Worm (Caenorhabditis elegans) whole organism, L4 larva: ENCODE data around the gene D1054.8.
A peak's percentile ranks its signal among the peaks of the same experiment; 100 is the strongest.

Source experiments
- D1046.2 ChIP-seq: fragments of 200-800 bp; sonication (Bioruptor generic); IDR thresholded peaks from 2 replicates; pipeline ENCODE4 v1.3.6; 2022; ENCODE audit warnings: missing genetic modification characterization, missing compliant biosample characterization
- F10B5.3 ChIP-seq: sonication (generic microtip); optimal IDR thresholded peaks from 2 replicates; lab custom pipeline; 2016; ENCODE audit warnings: mild to moderate bottlenecking, missing genetic modification characterization, missing compliant biosample characterization
- F26F4.8 ChIP-seq: fragments of 200-800 bp; sonication (Bioruptor generic); conservative IDR thresholded peaks from 2 replicates; pipeline ENCODE4 v1.3.6; 2022; ENCODE audit warnings: missing genetic modification characterization, missing compliant biosample characterization
- F37D6.2 ChIP-seq: sonication (generic microtip); optimal IDR thresholded peaks from 2 replicates; lab custom pipeline; 2016; ENCODE audit warnings: mild to moderate bottlenecking, missing genetic modification characterization, missing compliant biosample characterization
- F44E2.7 ChIP-seq: fragments of 200-800 bp; sonication (Bioruptor generic); IDR thresholded peaks from 2 replicates; pipeline ENCODE4 v2.1.2; 2022; ENCODE audit warnings: missing genetic modification characterization, missing compliant biosample characterization
- R02D3.7 ChIP-seq: fragments of 150-350 bp; sonication (generic microtip); optimal IDR thresholded peaks from 3 replicates; lab custom pipeline; 2014; ENCODE audit warnings: missing biosample characterization, missing genetic modification characterization
- T26A8.4 ChIP-seq: fragments of 200-800 bp; sonication (Bioruptor generic); IDR thresholded peaks from 2 replicates; pipeline ENCODE4 v1.3.6; 2022; ENCODE audit warnings: missing genetic modification characterization, missing compliant biosample characterization
- Y105C5A.15 ChIP-seq: fragments of 200-800 bp; sonication (Bioruptor generic); IDR thresholded peaks from 2 replicates; pipeline ENCODE4 v1.3.6; 2022; ENCODE audit warnings: missing genetic modification characterization, missing compliant biosample characterization
- Y5F2A.4 ChIP-seq: fragments of 200-800 bp; sonication (Bioruptor generic); optimal IDR thresholded peaks from 2 replicates; lab custom pipeline; 2018; ENCODE audit warnings: mild to moderate bottlenecking, missing genetic modification characterization, missing compliant biosample characterization
- ZK337.2 ChIP-seq: fragments of 200-800 bp; sonication (Bioruptor generic); IDR thresholded peaks from 2 replicates; pipeline ENCODE4 v1.3.6; 2022; ENCODE audit warnings: missing genetic modification reagents, missing genetic modification characterization, missing compliant biosample characterization
- ZK546.5 ChIP-seq, 2 experiments: sonication (generic microtip); optimal IDR thresholded peaks; 2 replicates each; lab custom pipeline; 2017; ENCODE audit warnings: missing biosample characterization in 2 of 2, missing genetic modification characterization in 2 of 2
- aha-1 ChIP-seq: fragments of 150-350 bp; peaks from one replicate; lab custom pipeline; 2014; ENCODE audit warnings: missing biosample characterization, missing genetic modification characterization
- ama-1 ChIP-seq: fragments of 150-350 bp; optimal IDR thresholded peaks from 2 replicates; lab custom pipeline; 2014; ENCODE audit warnings: inconsistent platforms, mixed read lengths
- ceh-20 ChIP-seq: fragments of 200-800 bp; sonication (Bioruptor generic); IDR thresholded peaks from 2 replicates; pipeline ENCODE4 v1.3.6; 2022; ENCODE audit warnings: missing genetic modification reagents, missing genetic modification characterization, missing compliant biosample characterization
- ces-1 ChIP-seq: fragments of 150-350 bp; sonication (generic microtip); optimal IDR thresholded peaks from 4 replicates; lab custom pipeline; 2014; ENCODE audit warnings: missing biosample characterization, missing genetic modification reagents, missing genetic modification characterization
- ctbp-1 ChIP-seq: fragments of 200-800 bp; sonication (Bioruptor generic); IDR thresholded peaks from 2 replicates; pipeline ENCODE4 v1.3.6; 2022; ENCODE audit warnings: missing genetic modification reagents, missing genetic modification characterization, missing compliant biosample characterization
- daf-12 ChIP-seq: fragments of 150-350 bp; optimal IDR thresholded peaks from 2 replicates; lab custom pipeline; 2014; ENCODE audit warnings: missing biosample characterization, missing genetic modification reagents, missing genetic modification characterization
- daf-19 ChIP-seq: fragments of 200-800 bp; sonication (Bioruptor generic); conservative IDR thresholded peaks from 2 replicates; pipeline ENCODE4 v1.3.6; 2022; ENCODE audit warnings: missing genetic modification characterization, missing compliant biosample characterization
- dmd-6 ChIP-seq: fragments of 200-800 bp; sonication (Bioruptor generic); IDR thresholded peaks from 2 replicates; pipeline ENCODE4 v1.3.6; 2022; ENCODE audit warnings: missing genetic modification reagents, missing genetic modification characterization, missing compliant biosample characterization
- dpl-1 ChIP-seq: fragments of 150-350 bp; optimal IDR thresholded peaks from 2 replicates; lab custom pipeline; 2014; ENCODE audit warnings: missing biosample characterization, missing genetic modification reagents, missing genetic modification characterization
- duxl-1 ChIP-seq: sonication (generic microtip); optimal IDR thresholded peaks from 2 replicates; lab custom pipeline; 2016; ENCODE audit warnings: mild to moderate bottlenecking, missing genetic modification characterization, moderate library complexity, missing compliant biosample characterization; ENCODE audit not compliant: poor library complexity
- egl-27 ChIP-seq: sonication (generic microtip); optimal IDR thresholded peaks from 3 replicates; lab custom pipeline; 2017; ENCODE audit warnings: missing biosample characterization, missing genetic modification reagents, missing genetic modification characterization
- fos-1 ChIP-seq: fragments of 150-350 bp; optimal IDR thresholded peaks from 2 replicates; lab custom pipeline; 2014; ENCODE audit warnings: missing biosample characterization, missing genetic modification characterization
- gei-8 ChIP-seq: fragments of 200-800 bp; sonication (Bioruptor generic); optimal IDR thresholded peaks from 2 replicates; lab custom pipeline; 2018; ENCODE audit warnings: mild to moderate bottlenecking, missing genetic modification characterization, missing compliant biosample characterization
- hlh-11 ChIP-seq: fragments of 200-800 bp; sonication (Bioruptor generic); optimal IDR thresholded peaks from 2 replicates; lab custom pipeline; 2018; ENCODE audit warnings: mild to moderate bottlenecking, missing genetic modification characterization, missing compliant biosample characterization
- hmg-1.1 ChIP-seq: fragments of 200-800 bp; sonication (Bioruptor generic); IDR thresholded peaks from 2 replicates; pipeline ENCODE4 v1.3.6; 2022; ENCODE audit warnings: missing genetic modification reagents, missing genetic modification characterization, missing compliant biosample characterization
- lin-1 ChIP-seq: fragments of 200-800 bp; sonication (Bioruptor generic); IDR thresholded peaks from 2 replicates; pipeline ENCODE4 v1.3.6; 2022; ENCODE audit warnings: missing genetic modification reagents, missing genetic modification characterization, missing compliant biosample characterization
- lin-13 ChIP-seq: fragments of 150-350 bp; optimal IDR thresholded peaks from 2 replicates; lab custom pipeline; 2014; ENCODE audit warnings: missing biosample characterization, missing genetic modification reagents, missing genetic modification characterization
- lin-38 ChIP-seq: fragments of 200-800 bp; sonication (Bioruptor generic); IDR thresholded peaks from 2 replicates; pipeline ENCODE4 v1.3.6; 2022; ENCODE audit warnings: missing genetic modification reagents, missing genetic modification characterization, missing compliant biosample characterization
- lin-39 ChIP-seq: fragments of 150-350 bp; optimal IDR thresholded peaks from 2 replicates; lab custom pipeline; 2014; ENCODE audit warnings: missing biosample characterization, missing genetic modification reagents, missing genetic modification characterization
- lir-3 ChIP-seq: sonication (generic microtip); optimal IDR thresholded peaks from 2 replicates; lab custom pipeline; 2016; ENCODE audit warnings: mild to moderate bottlenecking, missing genetic modification characterization, missing compliant biosample characterization
- madf-5 ChIP-seq, 2 experiments: fragments of 200-800 bp; sonication (Bioruptor generic); IDR thresholded peaks; 2 replicates each; pipeline ENCODE4 v1.3.6; 2022; ENCODE audit warnings: missing compliant biosample characterization in 2 of 2, missing genetic modification characterization in 2 of 2
- madf-9 ChIP-seq: fragments of 200-800 bp; sonication (Bioruptor generic); conservative IDR thresholded peaks from 2 replicates; pipeline ENCODE4 v1.3.6; 2022; ENCODE audit warnings: missing genetic modification reagents, missing genetic modification characterization, missing compliant biosample characterization
- mep-1 ChIP-seq: fragments of 150-350 bp; sonication (generic microtip); optimal IDR thresholded peaks from 3 replicates; lab custom pipeline; 2014; ENCODE audit warnings: missing biosample characterization, missing genetic modification characterization
- mxl-2 ChIP-seq: fragments of 200-800 bp; sonication (Bioruptor generic); conservative IDR thresholded peaks from 2 replicates; pipeline ENCODE4 v1.3.6; 2022; ENCODE audit warnings: missing genetic modification reagents, missing genetic modification characterization, missing compliant biosample characterization
- nhr-102 ChIP-seq: sonication (generic microtip); optimal IDR thresholded peaks from 2 replicates; lab custom pipeline; 2016; ENCODE audit warnings: mild to moderate bottlenecking, missing genetic modification characterization, moderate library complexity, missing compliant biosample characterization
- nhr-11 ChIP-seq: fragments of 150-350 bp; optimal IDR thresholded peaks from 2 replicates; lab custom pipeline; 2014; ENCODE audit warnings: missing biosample characterization, missing genetic modification characterization
- nhr-237 ChIP-seq: sonication (generic microtip); optimal IDR thresholded peaks from 2 replicates; lab custom pipeline; 2017; ENCODE audit warnings: missing biosample characterization, missing genetic modification characterization
- nhr-28 ChIP-seq: fragments of 150-350 bp; optimal IDR thresholded peaks from 2 replicates; lab custom pipeline; 2014; ENCODE audit warnings: missing biosample characterization, missing genetic modification characterization
- nhr-42 ChIP-seq: fragments of 200-800 bp; sonication (Bioruptor generic); IDR thresholded peaks from 2 replicates; pipeline ENCODE4 v1.3.6; 2022; ENCODE audit warnings: missing genetic modification characterization, missing compliant biosample characterization
- nhr-48 ChIP-seq: sonication (generic microtip); optimal IDR thresholded peaks from 2 replicates; lab custom pipeline; 2016; ENCODE audit warnings: mild to moderate bottlenecking, missing genetic modification characterization, missing compliant biosample characterization
- saeg-2 ChIP-seq: fragments of 200-800 bp; sonication (Bioruptor generic); IDR thresholded peaks from 2 replicates; pipeline ENCODE4 v1.3.6; 2022; ENCODE audit warnings: missing genetic modification reagents, missing genetic modification characterization, missing compliant biosample characterization
- sdz-12 ChIP-seq: fragments of 200-800 bp; sonication (Bioruptor generic); optimal IDR thresholded peaks from 2 replicates; lab custom pipeline; 2018; ENCODE audit warnings: mild to moderate bottlenecking, missing genetic modification characterization, missing compliant biosample characterization
- set-16 ChIP-seq: fragments of 200-800 bp; sonication (Bioruptor generic); IDR thresholded peaks from 2 replicates; pipeline ENCODE4 v1.3.6; 2022; ENCODE audit warnings: missing genetic modification reagents, missing genetic modification characterization, missing compliant biosample characterization
- spr-3 ChIP-seq: fragments of 200-800 bp; sonication (Bioruptor generic); optimal IDR thresholded peaks from 2 replicates; lab custom pipeline; 2018; ENCODE audit warnings: mild to moderate bottlenecking, missing genetic modification characterization, missing compliant biosample characterization
- tra-1 ChIP-seq: fragments of 200-800 bp; sonication (Bioruptor generic); IDR thresholded peaks from 2 replicates; pipeline ENCODE4 v1.3.6; 2022; ENCODE audit warnings: missing genetic modification reagents, missing genetic modification characterization, missing compliant biosample characterization
- unc-130 ChIP-seq: sonication (generic microtip); optimal IDR thresholded peaks from 2 replicates; lab custom pipeline; 2016; ENCODE audit warnings: missing genetic modification reagents, missing genetic modification characterization, missing compliant biosample characterization
- unc-39 ChIP-seq: sonication (generic microtip); optimal IDR thresholded peaks from 2 replicates; lab custom pipeline; 2017; ENCODE audit warnings: missing biosample characterization, missing genetic modification characterization
- unc-62 ChIP-seq, 3 experiments: fragments of 150-350 bp in 1 of 3; sonication (generic microtip); optimal IDR thresholded peaks in 2 of 3; peaks in 1 of 3; 1 replicate in 1 of 3; 2 replicates in 2 of 3; lab custom pipeline; 2014 to 2017; ENCODE audit warnings: missing biosample characterization in 3 of 3, missing genetic modification characterization in 3 of 3, missing genetic modification reagents in 3 of 3, missing genotype in 1 of 3
- zfp-2 ChIP-seq: sonication (generic microtip); optimal IDR thresholded peaks from 2 replicates; lab custom pipeline; 2016; ENCODE audit warnings: mild to moderate bottlenecking, missing genetic modification characterization, missing compliant biosample characterization
- zfp-3 ChIP-seq: fragments of 200-800 bp; sonication (Bioruptor generic); conservative IDR thresholded peaks from 2 replicates; pipeline ENCODE4 v1.3.6; 2022; ENCODE audit warnings: missing genetic modification reagents, missing genetic modification characterization, missing compliant biosample characterization
- zip-11 ChIP-seq: fragments of 200-800 bp; sonication (Bioruptor generic); IDR thresholded peaks from 2 replicates; pipeline ENCODE4 v1.3.6; 2022; ENCODE audit warnings: missing genetic modification characterization, missing compliant biosample characterization

D1054.8 gene

DNA sequence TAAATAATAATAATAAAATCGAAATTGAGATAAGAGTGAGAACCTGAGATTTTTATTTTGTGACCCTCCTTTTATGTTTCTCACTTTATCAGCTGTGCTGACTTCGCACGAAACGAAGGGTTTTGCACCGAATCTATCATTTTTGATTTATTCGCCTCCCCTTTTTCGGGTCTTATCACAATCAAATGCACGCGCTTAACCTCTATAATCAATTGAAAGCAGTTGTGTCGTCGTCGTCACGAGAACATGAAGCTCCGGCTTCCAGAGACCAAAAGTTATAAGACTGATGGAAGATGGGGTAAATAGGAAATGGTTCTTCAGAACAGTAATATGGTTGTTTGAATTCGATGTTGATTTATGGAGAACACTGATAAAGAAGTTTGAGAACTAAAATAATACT is 17.0 kb downstream of the D1054.8 start, which contains the start of gene D1054.18 (continued):
- TF ChIP-seq F44E2.7 (GFP tag; lab: Robert Waterston, UW) (no peak), zfp-3 (GFP tag; lab: Robert Waterston, UW) (no peak), nhr-237 (tag; lab: Kevin White, UChicago) (no peak), lin-1 (peak; percentile 66; the same call in 1 of the 2 replicates), nhr-48 (tag; lab: Kevin White, UChicago) (peak; percentile 30), lin-38 (GFP tag; lab: Robert Waterston, UW) (no peak), spr-3 (GFP tag; lab: Kevin White, UChicago) (no peak), fos-1 (tag; lab: Kevin White, UChicago) (no peak), set-16 (GFP tag; lab: Robert Waterston, UW) (no peak), dmd-6 (GFP tag; lab: Robert Waterston, UW) (peak; percentile 95), duxl-1 (tag; lab: Kevin White, UChicago) (no peak), unc-130 (GFP tag; lab: Kevin White, UChicago) (no peak), nhr-102 (tag; lab: Kevin White, UChicago) (peak; percentile 42), ZK337.2 (no peak), F37D6.2 (no peak), lin-13 (no peak), F26F4.8 (GFP tag; lab: Robert Waterston, UW) (no peak), ceh-20 (peak; percentile 63; the same call in 1 of the 2 replicates), saeg-2 (GFP tag; lab: Robert Waterston, UW) (peak; percentile 42; the same call in 1 of the 2 replicates), daf-12 (no peak), F10B5.3 (tag; lab: Kevin White, UChicago) (no peak), ama-1 (lab: Kevin White, UChicago) (no peak), zfp-2 (tag; lab: Kevin White, UChicago) (no peak), dpl-1 (GFP tag; lab: Kevin White, UChicago) (no peak), lir-3 (tag; lab: Kevin White, UChicago) (no peak), unc-39 (tag; lab: Kevin White, UChicago) (no peak), madf-5 (GFP tag; IDR thresholded peaks at IDR 0.05; lab: Robert Waterston, UW) (no peak), sdz-12 (GFP tag; lab: Kevin White, UChicago) (no peak), ces-1 (no peak), lin-39 (tag; lab: Kevin White, UChicago) (no peak), zip-11 (GFP tag; lab: Robert Waterston, UW) (no peak), tra-1 (GFP tag; lab: Robert Waterston, UW) (peak; percentile 66; the same call in 1 of the 2 replicates), T26A8.4 (GFP tag; lab: Robert Waterston, UW) (no peak), unc-62 (GFP tag; optimal IDR thresholded peaks at IDR 0.05 in 1 of 2; lab: Kevin White, UChicago) (peak; percentile 51 to 96), unc-62 (tag; optimal IDR thresholded peaks at IDR 0.05; lab: Kevin White, UChicago) (no peak), hlh-11 (peak; percentile 91), nhr-28 (tag; lab: Kevin White, UChicago) (peak; percentile 84), nhr-11 (tag; lab: Kevin White, UChicago) (no peak), Y5F2A.4 (no peak), mep-1 (tag; lab: Kevin White, UChicago) (no peak), ctbp-1 (GFP tag; lab: Robert Waterston, UW) (no peak), egl-27 (no peak), gei-8 (no peak), daf-19 (GFP tag; lab: Robert Waterston, UW) (no peak), ZK546.5 (tag; optimal IDR thresholded peaks at IDR 0.05; lab: Kevin White, UChicago) (no peak), D1046.2 (GFP tag; lab: Robert Waterston, UW) (no peak), madf-9 (no peak), nhr-42 (GFP tag; lab: Robert Waterston, UW) (no peak), R02D3.7 (tag; lab: Kevin White, UChicago) (no peak), mxl-2 (GFP tag; lab: Robert Waterston, UW) (no peak), Y105C5A.15 (GFP tag; lab: Robert Waterston, UW) (no peak), aha-1 (peak; percentile 36), hmg-1.1 (no peak)
